Worm (Caenorhabditis elegans) whole organism, L2 larva: ENCODE data around the gene fbxa-51.

Experiments used
- C34F6.9 ChIP-seq: fragments of 150-350 bp; optimal IDR thresholded peaks from 2 replicates; lab custom pipeline; 2014; ENCODE audit warnings: missing biosample characterization, missing genetic modification characterization
- F13H6.1 ChIP-seq: sonication (generic microtip); optimal IDR thresholded peaks from 2 replicates; lab custom pipeline; 2016; ENCODE audit warnings: missing genetic modification characterization, missing compliant biosample characterization
- Y55F3AM.14 ChIP-seq: fragments of 200-800 bp; sonication (Bioruptor generic); optimal IDR thresholded peaks from 2 replicates; lab custom pipeline; 2018; ENCODE audit warnings: mild to moderate bottlenecking, missing genetic modification characterization, missing compliant biosample characterization
- alr-1 ChIP-seq: fragments of 150-350 bp; optimal IDR thresholded peaks from 2 replicates; lab custom pipeline; 2014; ENCODE audit warnings: missing biosample characterization, missing genetic modification characterization
- aly-2 ChIP-seq: fragments of 150-350 bp; optimal IDR thresholded peaks from 2 replicates; lab custom pipeline; 2014; ENCODE audit warnings: missing biosample characterization, missing genetic modification characterization
- blmp-1 ChIP-seq: sonication (generic microtip); optimal IDR thresholded peaks from 2 replicates; lab custom pipeline; 2017; ENCODE audit warnings: missing genetic modification characterization, mild to moderate bottlenecking, missing compliant biosample characterization, antibody characterized with exemption, moderate library complexity; ENCODE audit not compliant: insufficient read depth
- ceh-16 ChIP-seq: fragments of 150-350 bp; optimal IDR thresholded peaks from 2 replicates; lab custom pipeline; 2014; ENCODE audit warnings: missing biosample characterization, missing genetic modification characterization
- ceh-82 ChIP-seq: fragments of 150-350 bp; optimal IDR thresholded peaks from 2 replicates; lab custom pipeline; 2014; ENCODE audit warnings: missing biosample characterization, missing genetic modification characterization
- dmd-4 ChIP-seq: sonication (generic microtip); optimal IDR thresholded peaks from 2 replicates; lab custom pipeline; 2017; ENCODE audit warnings: missing biosample characterization, missing genetic modification characterization
- fos-1 ChIP-seq: fragments of 150-350 bp; optimal IDR thresholded peaks from 2 replicates; lab custom pipeline; 2014; ENCODE audit warnings: missing biosample characterization, missing genetic modification characterization
- gmeb-1 ChIP-seq: fragments of 150-350 bp; optimal IDR thresholded peaks from 2 replicates; lab custom pipeline; 2014; ENCODE audit warnings: missing biosample characterization, missing genetic modification characterization
- lin-11 ChIP-seq: fragments of 150-350 bp; sonication (generic microtip); optimal IDR thresholded peaks from 2 replicates; lab custom pipeline; 2014; ENCODE audit warnings: missing biosample characterization, missing genetic modification characterization, inconsistent platforms, mixed read lengths
- lsy-2 ChIP-seq, 2 experiments: fragments of 150-350 bp in 1 of 2; sonication (generic microtip) in 1 of 2; optimal IDR thresholded peaks; 2 replicates each; lab custom pipeline; 2014 to 2017; ENCODE audit warnings: missing biosample characterization in 2 of 2, missing genetic modification characterization in 2 of 2
- mab-5 ChIP-seq: fragments of 150-350 bp; optimal IDR thresholded peaks from 2 replicates; lab custom pipeline; 2014; ENCODE audit warnings: missing biosample characterization, missing genetic modification characterization
- mbf-1 ChIP-seq: sonication (generic microtip); optimal IDR thresholded peaks from 2 replicates; lab custom pipeline; 2017; ENCODE audit warnings: missing biosample characterization, missing genetic modification characterization
- nhr-10 ChIP-seq: sonication (generic microtip); optimal IDR thresholded peaks from 2 replicates; lab custom pipeline; 2017; ENCODE audit warnings: missing biosample characterization, missing genetic modification characterization
- nhr-11 ChIP-seq: fragments of 150-350 bp; optimal IDR thresholded peaks from 2 replicates; lab custom pipeline; 2014; ENCODE audit warnings: missing biosample characterization, missing genetic modification characterization
- nhr-21 ChIP-seq: fragments of 150-350 bp; optimal IDR thresholded peaks from 2 replicates; lab custom pipeline; 2014; ENCODE audit warnings: missing biosample characterization, missing genetic modification characterization
- nhr-23 ChIP-seq: fragments of 150-350 bp; optimal IDR thresholded peaks from 2 replicates; lab custom pipeline; 2014; ENCODE audit warnings: missing biosample characterization, missing genetic modification reagents, missing genetic modification characterization
- nhr-237 ChIP-seq: fragments of 150-350 bp; optimal IDR thresholded peaks from 2 replicates; lab custom pipeline; 2014; ENCODE audit warnings: missing biosample characterization, missing genetic modification characterization
- nhr-25 ChIP-seq: fragments of 150-350 bp; sonication (generic microtip); optimal IDR thresholded peaks from 3 replicates; lab custom pipeline; 2014; ENCODE audit warnings: missing biosample characterization, missing genetic modification characterization
- nhr-6 ChIP-seq: fragments of 150-350 bp; optimal IDR thresholded peaks from 2 replicates; lab custom pipeline; 2014; ENCODE audit warnings: missing biosample characterization, missing genetic modification characterization
- peb-1 ChIP-seq: fragments of 150-350 bp; optimal IDR thresholded peaks from 2 replicates; lab custom pipeline; 2014; ENCODE audit warnings: missing biosample characterization, missing genetic modification characterization
- sem-4 ChIP-seq: fragments of 150-350 bp; optimal IDR thresholded peaks from 2 replicates; lab custom pipeline; 2014; ENCODE audit warnings: missing biosample characterization, missing genetic modification reagents, missing genetic modification characterization
- sma-3 ChIP-seq: sonication (generic microtip); optimal IDR thresholded peaks from 2 replicates; lab custom pipeline; 2016; ENCODE audit warnings: missing genetic modification reagents, missing genetic modification characterization, missing compliant biosample characterization
- snpc-4 ChIP-seq: fragments of 150-350 bp; optimal IDR thresholded peaks from 2 replicates; lab custom pipeline; 2014; ENCODE audit warnings: missing biosample characterization, missing genetic modification characterization
- unc-55 ChIP-seq: fragments of 150-350 bp; sonication (generic microtip); optimal IDR thresholded peaks from 3 replicates; lab custom pipeline; 2014; ENCODE audit warnings: missing biosample characterization, missing genetic modification reagents, missing genetic modification characterization
- unc-62 ChIP-seq: fragments of 150-350 bp; optimal IDR thresholded peaks from 2 replicates; lab custom pipeline; 2014; ENCODE audit warnings: missing biosample characterization, missing genetic modification reagents, missing genetic modification characterization
- zag-1 ChIP-seq: fragments of 150-350 bp; optimal IDR thresholded peaks from 2 replicates; lab custom pipeline; 2014; ENCODE audit warnings: missing biosample characterization, missing genetic modification characterization
- ztf-11 ChIP-seq: sonication (generic microtip); optimal IDR thresholded peaks from 2 replicates; lab custom pipeline; 2017; ENCODE audit warnings: missing biosample characterization, missing genetic modification characterization

Gene fbxa-51

ce11 chrIII:950472-950871 lies 11.6 kb upstream of the fbxa-51 start, which contains the start of the genes fbxa-67 and fbxa-11 (continued):
- no peak for TF ChIP-seq nhr-6 (tag; lab: Kevin White, UChicago)

- TF ChIP-seq nhr-11 (tag; lab: Kevin White, UChicago) (no peak), ceh-82 (no peak), mbf-1 (tag; lab: Kevin White, UChicago) (no peak), gmeb-1 (tag; lab: Kevin White, UChicago) (peak; percentile 31), C34F6.9 (peak; percentile 21), snpc-4 (tag; lab: Kevin White, UChicago) (no peak), F13H6.1 (tag; lab: Kevin White, UChicago) (no peak)
These were observed 9.9 kb upstream of the fbxa-51 start, which contains the start of gene fbxa-10 for ce11 chrIII:952184-952583. Gene fbxa-10 (plus strand): TSS chrIII:952390.

DNA sequence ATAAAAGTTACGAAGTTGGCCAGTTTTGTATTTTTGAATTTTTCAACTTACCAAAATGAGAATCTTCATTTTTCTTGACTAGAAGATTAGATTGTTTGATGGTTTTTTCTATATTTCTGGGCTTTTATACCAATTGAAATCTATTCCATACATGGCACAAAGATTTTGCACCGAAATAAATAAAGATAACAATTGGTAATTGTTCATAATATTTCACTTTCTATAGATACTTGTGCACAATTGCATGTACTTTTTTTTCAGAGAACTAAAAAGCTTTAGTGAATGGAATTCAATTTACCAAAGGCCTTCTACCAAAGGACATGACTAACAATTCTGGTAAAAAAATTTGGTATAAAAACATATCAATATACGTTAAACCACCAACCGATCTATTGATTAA lies 7.5 kb upstream of the fbxa-51 start, which contains the start of the genes T12B5.15 and T12B5.14:
T12B5.15 (minus strand) TSS at position 101 of the 400 bp plus-strand sequence.
T12B5.14 (plus strand) TSS at position 321 of the 400 bp plus-strand sequence.
- TF ChIP-seq lin-11 (tag; lab: Kevin White, UChicago) (no peak), nhr-6 (tag; lab: Kevin White, UChicago) (no peak), mab-5 (tag; lab: Kevin White, UChicago) (no peak), unc-55 (GFP tag; lab: Kevin White, UChicago) (no peak), alr-1 (no peak), nhr-23 (tag; lab: Kevin White, UChicago) (no peak), lsy-2 (tag; optimal IDR thresholded peaks at IDR 0.05; lab: Kevin White, UChicago) (no peak), fos-1 (tag; lab: Kevin White, UChicago) (no peak), dmd-4 (tag; lab: Kevin White, UChicago) (no peak), zag-1 (tag; lab: Kevin White, UChicago) (no peak), Y55F3AM.14 (no peak), nhr-25 (tag; lab: Kevin White, UChicago) (no peak), sem-4 (tag; lab: Kevin White, UChicago) (no peak), aly-2 (tag; lab: Kevin White, UChicago) (no peak), ztf-11 (tag; lab: Kevin White, UChicago) (no peak), peb-1 (tag; lab: Kevin White, UChicago) (no peak), nhr-237 (tag; lab: Kevin White, UChicago) (no peak), mbf-1 (tag; lab: Kevin White, UChicago) (no peak), ceh-16 (no peak)

- TF ChIP-seq sma-3 (GFP tag; lab: Kevin White, UChicago) (no peak), fos-1 (tag; lab: Kevin White, UChicago) (peak; percentile 84), gmeb-1 (tag; lab: Kevin White, UChicago) (peak; percentile 9)
These were observed 6.1 kb upstream of the fbxa-51 start, which contains the start of gene fbxa-54 for ce11 chrIII:955981-956380. Gene fbxa-54 (plus strand): TSS chrIII:956334.

- TF ChIP-seq nhr-10 (tag; lab: Kevin White, UChicago) (no peak), mab-5 (tag; lab: Kevin White, UChicago) (no peak), blmp-1 (no peak), nhr-237 (tag; lab: Kevin White, UChicago) (no peak), unc-62 (GFP tag; lab: Kevin White, UChicago) (no peak), ztf-11 (tag; lab: Kevin White, UChicago) (no peak), unc-55 (GFP tag; lab: Kevin White, UChicago) (no peak), dmd-4 (tag; lab: Kevin White, UChicago) (no peak)
These were observed 2.6 kb downstream of the fbxa-51 start for ce11 chrIII:964637-965036.

- no peak for TF ChIP-seq gmeb-1 (tag; lab: Kevin White, UChicago)
- TF ChIP-seq nhr-21 (tag; lab: Kevin White, UChicago): no peak
- TF ChIP-seq ceh-82: no peak
These were observed 4.2 kb downstream of the fbxa-51 start for ce11 chrIII:966259-966658.

DNA sequence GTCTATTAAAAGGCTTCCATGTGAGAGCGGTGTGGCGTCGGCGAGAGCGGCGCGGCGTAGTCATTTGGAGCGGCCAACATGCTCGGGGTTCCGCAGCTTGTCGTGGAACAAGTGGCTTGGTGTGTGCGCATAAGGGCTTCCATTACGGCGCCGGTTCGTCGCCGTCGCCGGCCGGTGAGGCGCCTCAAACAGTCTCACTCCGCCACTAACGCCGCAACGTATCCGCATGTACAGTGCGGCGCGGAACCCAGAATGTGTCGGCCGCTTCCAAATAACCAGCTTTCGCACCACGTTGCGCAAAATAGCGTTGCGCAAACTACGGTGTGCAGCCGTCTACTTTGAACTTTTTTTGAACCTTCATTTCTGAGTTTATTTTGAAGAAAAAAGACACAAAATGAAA lies 8.9 kb downstream of the fbxa-51 start:
- TF ChIP-seq fos-1 (tag; lab: Kevin White, UChicago): no peak
- TF ChIP-seq nhr-25 (tag; lab: Kevin White, UChicago): no peak
- TF ChIP-seq nhr-23 (tag; lab: Kevin White, UChicago): no peak
